Worm (Caenorhabditis elegans) whole organism, L1 larva: ENCODE measurements around the gene del-5.

ENCODE experiments used
- aha-1 ChIP-seq: fragments of 150-350 bp; optimal IDR thresholded peaks from 2 replicates; lab custom pipeline; 2014; ENCODE audit warnings: missing biosample characterization, missing genetic modification characterization
- elt-3 ChIP-seq, 6 experiments: fragments of 150-350 bp in 1 of 6; sonication (generic microtip); optimal IDR thresholded peaks; 2 replicates each; lab custom pipeline; 2017 to 2018; ENCODE audit warnings: missing biosample characterization in 6 of 6, missing genetic modification characterization in 6 of 6, inconsistent platforms in 1 of 6
- lin-13 ChIP-seq: fragments of 150-350 bp; optimal IDR thresholded peaks from 2 replicates; lab custom pipeline; 2014; ENCODE audit warnings: missing biosample characterization, missing genetic modification reagents, missing genetic modification characterization
- lir-3 ChIP-seq: sonication (generic microtip); optimal IDR thresholded peaks from 2 replicates; lab custom pipeline; 2016; ENCODE audit warnings: mild to moderate bottlenecking, missing genetic modification characterization, moderate library complexity, missing compliant biosample characterization; ENCODE audit not compliant: poor library complexity
- nhr-11 ChIP-seq: fragments of 150-350 bp; optimal IDR thresholded peaks from 2 replicates; lab custom pipeline; 2014; ENCODE audit warnings: missing biosample characterization, missing genetic modification characterization
- nhr-28 ChIP-seq: fragments of 150-350 bp; optimal IDR thresholded peaks from 2 replicates; lab custom pipeline; 2014; ENCODE audit warnings: missing biosample characterization, missing genetic modification characterization
- nhr-47 ChIP-seq: sonication (generic microtip); optimal IDR thresholded peaks from 2 replicates; lab custom pipeline; 2016; ENCODE audit warnings: mild to moderate bottlenecking, missing genetic modification characterization, moderate library complexity, missing compliant biosample characterization
- nhr-84 ChIP-seq: sonication (generic microtip); optimal IDR thresholded peaks from 2 replicates; lab custom pipeline; 2017; ENCODE audit warnings: missing biosample characterization, missing genetic modification characterization
- nhr-90 ChIP-seq: sonication (generic microtip); optimal IDR thresholded peaks from 2 replicates; lab custom pipeline; 2016; ENCODE audit warnings: mild to moderate bottlenecking, missing genetic modification characterization, missing compliant biosample characterization; ENCODE audit not compliant: poor library complexity
- pag-3 ChIP-seq: sonication (generic microtip); optimal IDR thresholded peaks from 2 replicates; lab custom pipeline; 2017; ENCODE audit warnings: missing genetic modification characterization, mild to moderate bottlenecking, missing compliant biosample characterization, antibody characterized with exemption, borderline replicate concordance; ENCODE audit not compliant: insufficient read depth
- tbx-2 ChIP-seq: sonication (generic microtip); optimal IDR thresholded peaks from 2 replicates; lab custom pipeline; 2016; ENCODE audit warnings: missing genetic modification characterization, missing compliant biosample characterization
- unc-62 ChIP-seq: fragments of 150-350 bp; optimal IDR thresholded peaks from 2 replicates; lab custom pipeline; 2014; ENCODE audit warnings: missing biosample characterization, missing genetic modification reagents, missing genetic modification characterization
- zag-1 ChIP-seq: fragments of 150-350 bp; optimal IDR thresholded peaks from 2 replicates; lab custom pipeline; 2014; ENCODE audit warnings: missing biosample characterization, missing genetic modification characterization

- TF ChIP-seq nhr-47 (no peak), nhr-28 (tag; lab: Kevin White, UChicago) (no peak), pag-3 (tag; lab: Kevin White, UChicago) (no peak), tbx-2 (tag; lab: Kevin White, UChicago) (no peak), elt-3 (tag; optimal IDR thresholded peaks at IDR 0.05; lab: Kevin White, UChicago) (no peak), nhr-11 (no peak), zag-1 (tag; lab: Kevin White, UChicago) (no peak), nhr-84 (no peak), lin-13 (no peak), nhr-90 (tag; lab: Kevin White, UChicago) (no peak), lir-3 (tag; lab: Kevin White, UChicago) (no peak), aha-1 (tag; lab: Kevin White, UChicago) (no peak), unc-62 (GFP tag; lab: Kevin White, UChicago) (no peak)
Observed at ce11 chrX:10966251-10966650, 41.7 kb downstream of the del-5 start, which contains the start of gene lge-1.
